Fruit fly (Drosophila melanogaster) whole organism, embryonic: ENCODE results near the gene CG1785.

Experiments
- Abd-B ChIP-seq: fragments of 200-800 bp; sonication (Bioruptor generic); optimal IDR thresholded peaks from 2 replicates; lab custom pipeline; 2018; ENCODE audit warnings: missing biosample characterization, mild to moderate bottlenecking, missing genetic modification characterization, moderate library complexity
- Atf3 ChIP-seq: fragments of 200-800 bp; sonication (Bioruptor generic); optimal IDR thresholded peaks from 3 replicates; lab custom pipeline; 2016; ENCODE audit warnings: missing biosample characterization, missing genetic modification characterization
- CG10274 ChIP-seq: fragments of 200-800 bp; sonication (Bioruptor generic); optimal IDR thresholded peaks from 3 replicates; lab custom pipeline; 2017; ENCODE audit warnings: missing biosample characterization, mild to moderate bottlenecking, missing genetic modification characterization
- CG10654 ChIP-seq: fragments of 200-800 bp; sonication (Bioruptor generic); optimal IDR thresholded peaks from 2 replicates; lab custom pipeline; 2016; ENCODE audit warnings: missing biosample characterization, missing genetic modification characterization
- CG12391 ChIP-seq: fragments of 200-800 bp; sonication (Bioruptor generic); optimal IDR thresholded peaks from 3 replicates; lab custom pipeline; 2018; ENCODE audit warnings: missing biosample characterization, mild to moderate bottlenecking, missing genetic modification characterization, moderate library complexity
- CG18764 ChIP-seq: fragments of 200-800 bp; sonication (Bioruptor generic); optimal IDR thresholded peaks from 3 replicates; lab custom pipeline; 2016; ENCODE audit warnings: missing biosample characterization, missing genetic modification characterization
- CG2120 ChIP-seq: fragments of 200-800 bp; sonication (Bioruptor generic); optimal IDR thresholded peaks from 3 replicates; lab custom pipeline; 2016; ENCODE audit warnings: missing biosample characterization, missing genetic modification characterization
- CG32532 ChIP-seq: fragments of 200-800 bp; sonication (Bioruptor generic); IDR thresholded peaks from 2 replicates; pipeline ENCODE4 v1.3.6; 2022; ENCODE audit warnings: missing biosample characterization, missing genetic modification characterization
- CG32767 ChIP-seq: fragments of 200-800 bp; sonication (Bioruptor generic); IDR thresholded peaks from 2 replicates; pipeline ENCODE4 v1.3.6; 2022; ENCODE audit warnings: missing biosample characterization, missing genetic modification characterization
- CG3726 ChIP-seq: fragments of 200-800 bp; sonication (Bioruptor generic); IDR thresholded peaks from 3 replicates; pipeline ENCODE4, ENCODE4 v1.3.6; 2022; ENCODE audit warnings: missing biosample characterization, missing genetic modification characterization
- CG4730 ChIP-seq: fragments of 200-800 bp; sonication (Bioruptor generic); IDR thresholded peaks from 2 replicates; pipeline ENCODE4 v1.3.6; 2022; ENCODE audit warnings: missing biosample characterization, missing genetic modification characterization
- CG5245 ChIP-seq: fragments of 200-800 bp; sonication (Bioruptor generic); optimal IDR thresholded peaks from 3 replicates; lab custom pipeline; 2016; ENCODE audit warnings: missing biosample characterization, missing genetic modification characterization
- CG6683 ChIP-seq: fragments of 200-800 bp; sonication (Bioruptor generic); optimal IDR thresholded peaks from 2 replicates; lab custom pipeline; 2017; ENCODE audit warnings: missing biosample characterization, mild to moderate bottlenecking, missing genetic modification characterization, missing genetic modification reagents
- CG6689 ChIP-seq: fragments of 200-800 bp; sonication (Bioruptor generic); IDR thresholded peaks from 2 replicates; pipeline ENCODE4 v1.3.6; 2022; ENCODE audit warnings: missing biosample characterization, missing genetic modification characterization
- CG8281 ChIP-seq: fragments of 200-800 bp; sonication (Bioruptor generic); optimal IDR thresholded peaks from 2 replicates; lab custom pipeline; 2018; ENCODE audit warnings: missing biosample characterization, mild to moderate bottlenecking, missing genetic modification characterization, moderate library complexity
- CG8765 ChIP-seq: fragments of 200-800 bp; sonication (Bioruptor generic); IDR thresholded peaks from 2 replicates; pipeline ENCODE4 v1.3.6; 2022; ENCODE audit warnings: missing biosample characterization, missing genetic modification characterization
- Ets97D ChIP-seq: fragments of 200-800 bp; sonication (Bioruptor generic); optimal IDR thresholded peaks from 3 replicates; lab custom pipeline; 2016; ENCODE audit warnings: missing biosample characterization, missing genetic modification characterization
- Fer2 ChIP-seq: fragments of 200-800 bp; sonication (Bioruptor generic); optimal IDR thresholded peaks from 2 replicates; lab custom pipeline; 2018; ENCODE audit warnings: missing biosample characterization, mild to moderate bottlenecking, missing genetic modification characterization, moderate library complexity
- Gsc ChIP-seq: fragments of 200-800 bp; sonication (Bioruptor generic); IDR thresholded peaks from 2 replicates; pipeline ENCODE4 v1.3.6; 2022; ENCODE audit warnings: missing biosample characterization, missing genetic modification characterization
- Hr3 ChIP-seq: fragments of 200-800 bp; sonication (Bioruptor generic); optimal IDR thresholded peaks from 3 replicates; lab custom pipeline; 2016; ENCODE audit warnings: missing biosample characterization, missing genetic modification characterization
- Med ChIP-seq: fragments of 200-800 bp; sonication (Bioruptor generic); peaks from one replicate; lab custom pipeline; 2016; ENCODE audit warnings: missing biosample characterization, missing genetic modification characterization, mild to moderate bottlenecking, inconsistent platforms, moderate library complexity
- Oli ChIP-seq: fragments of 200-800 bp; sonication (Bioruptor generic); optimal IDR thresholded peaks from 2 replicates; lab custom pipeline; 2018; ENCODE audit warnings: missing biosample characterization, mild to moderate bottlenecking, missing genetic modification characterization, moderate library complexity
- Optix ChIP-seq: fragments of 200-800 bp; sonication (Bioruptor generic); IDR thresholded peaks from 3 replicates; pipeline ENCODE4 v1.3.6; 2022; ENCODE audit warnings: missing biosample characterization, missing genetic modification characterization
- Pdp1 ChIP-seq, 2 experiments: fragments of 200-800 bp; sonication (Bioruptor generic); optimal IDR thresholded peaks; 3 replicates each; lab custom pipeline; 2016; ENCODE audit warnings: missing biosample characterization in 2 of 2, missing genetic modification characterization in 2 of 2, mild to moderate bottlenecking in 1 of 2, moderate library complexity in 1 of 2
- Sin3A ChIP-seq: fragments of >200 bp; optimal IDR thresholded peaks from 2 replicates; lab custom pipeline; 2018
- Trl ChIP-seq, 3 experiments: fragments of >200 bp in 2 of 3; fragments of 200-800 bp in 1 of 3; sonication (Bioruptor generic) in 1 of 3; optimal IDR thresholded peaks; 2 replicates in 1 of 3; 3 replicates in 2 of 3; lab custom pipeline; 2016 to 2017; ENCODE audit warnings: missing biosample characterization in 1 of 3, missing genetic modification characterization in 1 of 3
- al ChIP-seq: fragments of 200-800 bp; sonication (Bioruptor generic); IDR thresholded peaks from 2 replicates; pipeline ENCODE4 v1.3.6; 2022; ENCODE audit warnings: missing biosample characterization, missing genetic modification characterization
- dan ChIP-seq: fragments of 200-800 bp; sonication (Bioruptor generic); IDR thresholded peaks from 2 replicates; pipeline ENCODE4 v1.3.6; 2022; ENCODE audit warnings: missing biosample characterization, missing genetic modification characterization
- dmrt11E ChIP-seq: fragments of 200-800 bp; sonication (Bioruptor generic); optimal IDR thresholded peaks from 3 replicates; lab custom pipeline; 2018; ENCODE audit warnings: missing biosample characterization, mild to moderate bottlenecking, missing genetic modification characterization, moderate library complexity
- fd96Cb ChIP-seq: fragments of 200-800 bp; sonication (Bioruptor generic); optimal IDR thresholded peaks from 2 replicates; lab custom pipeline; 2018; ENCODE audit warnings: missing biosample characterization, mild to moderate bottlenecking, missing genetic modification characterization, moderate library complexity
- grau ChIP-seq: fragments of 200-800 bp; optimal IDR thresholded peaks from 3 replicates; lab custom pipeline; 2019; ENCODE audit warnings: missing biosample characterization, mild to moderate bottlenecking, missing genetic modification characterization, moderate library complexity
- gsb-n ChIP-seq: fragments of 200-800 bp; sonication (Bioruptor generic); optimal IDR thresholded peaks from 3 replicates; lab custom pipeline; 2018; ENCODE audit warnings: missing biosample characterization, mild to moderate bottlenecking, missing genetic modification characterization
- gt ChIP-seq: fragments of 200-800 bp; sonication (Bioruptor generic); IDR thresholded peaks from 2 replicates; pipeline ENCODE4 v1.3.6; 2022; ENCODE audit warnings: missing biosample characterization, missing genetic modification characterization
- her ChIP-seq: fragments of 200-800 bp; sonication (Bioruptor generic); optimal IDR thresholded peaks from 2 replicates; lab custom pipeline; 2016; ENCODE audit warnings: missing biosample characterization, missing genetic modification characterization
- nmo ChIP-seq: fragments of 200-800 bp; sonication (Bioruptor generic); optimal IDR thresholded peaks from 2 replicates; lab custom pipeline; 2018; ENCODE audit warnings: missing biosample characterization, mild to moderate bottlenecking, missing genetic modification characterization, moderate library complexity
- oc ChIP-seq: fragments of 200-800 bp; sonication (Bioruptor generic); optimal IDR thresholded peaks from 2 replicates; lab custom pipeline; 2018; ENCODE audit warnings: missing biosample characterization, mild to moderate bottlenecking, missing genetic modification characterization, moderate library complexity
- ranshi ChIP-seq: fragments of 200-800 bp; sonication (Bioruptor generic); IDR thresholded peaks from 2 replicates; pipeline ENCODE4 v1.3.6; 2022; ENCODE audit warnings: missing biosample characterization, missing genetic modification characterization
- sens ChIP-seq: fragments of 200-800 bp; sonication (Bioruptor generic); peaks from one replicate; lab custom pipeline; 2016; ENCODE audit warnings: missing biosample characterization, missing genetic modification characterization
- sisA ChIP-seq: fragments of 200-800 bp; sonication (Bioruptor generic); IDR thresholded peaks from 2 replicates; pipeline ENCODE4 v1.3.6; 2022; ENCODE audit warnings: missing biosample characterization, missing genetic modification characterization
- tgo ChIP-seq: fragments of 200-800 bp; sonication (Bioruptor generic); IDR thresholded peaks from 3 replicates; pipeline ENCODE4 v1.3.6; 2022; ENCODE audit warnings: missing biosample characterization, missing genetic modification characterization
- twi ChIP-seq: fragments of 200-800 bp; optimal IDR thresholded peaks from 2 replicates; lab custom pipeline; 2019; ENCODE audit warnings: missing biosample characterization, mild to moderate bottlenecking, missing genetic modification characterization, moderate library complexity
- tx ChIP-seq: fragments of 200-800 bp; sonication (Bioruptor generic); optimal IDR thresholded peaks from 2 replicates; lab custom pipeline; 2016; ENCODE audit warnings: missing biosample characterization, missing genetic modification characterization
- wor ChIP-seq: fragments of 200-800 bp; sonication (Bioruptor generic); IDR thresholded peaks from 2 replicates; pipeline ENCODE4 v1.3.6; 2022; ENCODE audit warnings: missing biosample characterization, missing genetic modification characterization
- z ChIP-seq: fragments of 200-800 bp; sonication (Bioruptor generic); IDR thresholded peaks from 3 replicates; pipeline ENCODE4 v1.3.6; 2022; ENCODE audit warnings: missing biosample characterization, missing genetic modification characterization
- zen ChIP-seq: fragments of 200-800 bp; sonication (Bioruptor generic); optimal IDR thresholded peaks from 3 replicates; lab custom pipeline; 2018; ENCODE audit warnings: missing biosample characterization, mild to moderate bottlenecking, missing genetic modification characterization, moderate library complexity
- zfh1 ChIP-seq: fragments of 200-800 bp; sonication (Bioruptor generic); IDR thresholded peaks from 3 replicates; pipeline ENCODE4 v1.3.6; 2022; ENCODE audit warnings: missing biosample characterization, missing genetic modification characterization

CG1785 gene

dm6 chrX:8665576-8666297, 49.0 kb upstream of the CG1785 start (continued):
- TF ChIP-seq grau (tag; lab: Kevin White, UChicago) (peak; percentile 5), zen (tag; lab: Kevin White, UChicago) (peak; percentile 50)

dm6 chrX:8667070-8667469, 47.7 kb upstream of the CG1785 start:
- TF ChIP-seq CG10654 (GFP tag; lab: Kevin White, UChicago) (no peak), oc (tag; lab: Kevin White, UChicago) (peak; percentile 90), Sin3A (lab: Kevin White, UChicago) (no peak), Trl (optimal IDR thresholded peaks at IDR 0.05; lab: Kevin White, UChicago) (no peak), Trl (GFP tag; optimal IDR thresholded peaks at IDR 0.05; lab: Kevin White, UChicago) (no peak), Oli (no peak)

dm6 chrX:8667709-8668108, 47.0 kb upstream of the CG1785 start:
- TF ChIP-seq zfh1 (GFP tag; lab: Robert Waterston, UW) (0 out of 3 replicates have a peak, but pooled peaks have one; percentile 21), CG32767 (GFP tag; lab: Robert Waterston, UW) (no peak), tx (GFP tag; lab: Kevin White, UChicago) (no peak), sens (peak; percentile 42), CG6683 (GFP tag; lab: Kevin White, UChicago) (no peak), Med (peak; percentile 3), z (GFP tag; lab: Robert Waterston, UW) (no peak)

dm6 chrX:8669434-8669833, 45.3 kb upstream of the CG1785 start:
- TF ChIP-seq Optix (peak; percentile 22; the same call in 1 of the 3 replicates), Ets97D (GFP tag; lab: Kevin White, UChicago) (no peak), wor (GFP tag; lab: Robert Waterston, UW) (no peak), CG10274 (no peak), Pdp1 (GFP tag; optimal IDR thresholded peaks at IDR 0.05; lab: Kevin White, UChicago) (no peak), Abd-B (GFP tag; lab: Kevin White, UChicago) (no peak), Fer2 (tag; lab: Kevin White, UChicago) (no peak), CG2120 (GFP tag; lab: Kevin White, UChicago) (no peak), tgo (peak; percentile 14; the same call in 1 of the 3 replicates), CG12391 (tag; lab: Kevin White, UChicago) (peak; percentile 5), gsb-n (no peak), sisA (GFP tag; lab: Robert Waterston, UW) (peak; percentile 44), dan (GFP tag; lab: Robert Waterston, UW) (no peak), her (GFP tag; lab: Kevin White, UChicago) (no peak), Gsc (peak; percentile 29; the same call in 1 of the 2 replicates), dmrt11E (peak; percentile 56), CG3726 (GFP tag; lab: Robert Waterston, UW) (no peak), CG5245 (GFP tag; lab: Kevin White, UChicago) (no peak), Atf3 (GFP tag; lab: Kevin White, UChicago) (no peak), CG4730 (no peak), CG8281 (tag; lab: Kevin White, UChicago) (no peak), fd96Cb (tag; lab: Kevin White, UChicago) (peak; percentile 20), CG6689 (peak; percentile 57), nmo (GFP tag; lab: Kevin White, UChicago) (peak; percentile 25), ranshi (GFP tag; lab: Robert Waterston, UW) (peak; percentile 60; the same call in 1 of the 2 replicates), CG32532 (no peak), Hr3 (no peak), gt (GFP tag; lab: Robert Waterston, UW) (no peak), CG18764 (GFP tag; lab: Kevin White, UChicago) (no peak), CG8765 (GFP tag; lab: Robert Waterston, UW) (peak; percentile 33; the same call in 1 of the 2 replicates), twi (tag; lab: Kevin White, UChicago) (no peak), al (GFP tag; lab: Robert Waterston, UW) (no peak)
